Worm (Caenorhabditis elegans) whole organism, young adult: ENCODE results near the gene inpp-1.
A peak's percentile ranks its signal among the peaks of the same experiment; 100 is the strongest.

Source experiments
- C06A6.2 ChIP-seq: fragments of 200-800 bp; sonication (Bioruptor generic); conservative IDR thresholded peaks from 2 replicates; pipeline ENCODE4 v1.3.6; 2022; ENCODE audit warnings: missing genetic modification characterization, missing compliant biosample characterization
- C17E4.6 ChIP-seq: fragments of 200-800 bp; sonication (Bioruptor generic); IDR thresholded peaks from 2 replicates; pipeline ENCODE4 v1.3.6; 2022; ENCODE audit warnings: missing genetic modification reagents, missing genetic modification characterization, missing compliant biosample characterization
- F39B2.1 ChIP-seq: fragments of 200-800 bp; sonication (Bioruptor generic); IDR thresholded peaks from 2 replicates; pipeline ENCODE4 v1.3.6; 2022; ENCODE audit warnings: missing genetic modification reagents, missing genetic modification characterization, missing compliant biosample characterization
- F52B5.7 ChIP-seq: sonication (generic microtip); optimal IDR thresholded peaks from 2 replicates; lab custom pipeline; 2016; ENCODE audit warnings: mild to moderate bottlenecking, missing genetic modification characterization, missing compliant biosample characterization
- K11D2.4 ChIP-seq: fragments of 200-800 bp; sonication (Bioruptor generic); IDR thresholded peaks from 2 replicates; pipeline ENCODE4 v1.3.6; 2022; ENCODE audit warnings: missing genetic modification reagents, missing genetic modification characterization, missing compliant biosample characterization
- T26A5.8 ChIP-seq: sonication (generic microtip); optimal IDR thresholded peaks from 2 replicates; lab custom pipeline; 2016; ENCODE audit warnings: missing genetic modification characterization, missing compliant biosample characterization
- Y53F4B.3 ChIP-seq: fragments of 200-800 bp; sonication (Bioruptor generic); IDR thresholded peaks from 2 replicates; pipeline ENCODE4 v1.3.6; 2022; ENCODE audit warnings: missing genetic modification reagents, missing genetic modification characterization, missing compliant biosample characterization
- Y56A3A.18 ChIP-seq: fragments of 200-800 bp; sonication (Bioruptor generic); IDR thresholded peaks from 2 replicates; pipeline ENCODE4 v1.3.6; 2022; ENCODE audit warnings: missing genetic modification reagents, missing genetic modification characterization, missing compliant biosample characterization
- Y67H2A.10 ChIP-seq: fragments of 200-800 bp; sonication (Bioruptor generic); conservative IDR thresholded peaks from 2 replicates; pipeline ENCODE4 v1.3.6; 2022; ENCODE audit warnings: missing genetic modification reagents, missing genetic modification characterization, missing compliant biosample characterization
- Y79H2A.3 ChIP-seq: fragments of 200-800 bp; sonication (Bioruptor generic); conservative IDR thresholded peaks from 2 replicates; pipeline ENCODE4 v1.3.6; 2022; ENCODE audit warnings: missing genetic modification reagents, missing genetic modification characterization, missing compliant biosample characterization
- Y95B8A.8 ChIP-seq: fragments of 200-800 bp; sonication (Bioruptor generic); IDR thresholded peaks from 2 replicates; pipeline ENCODE4 v1.3.6; 2022; ENCODE audit warnings: missing genetic modification reagents, missing genetic modification characterization, missing compliant biosample characterization
- aptf-3 ChIP-seq: fragments of 200-800 bp; sonication (Bioruptor generic); IDR thresholded peaks from 2 replicates; pipeline ENCODE4 v1.3.6; 2022; ENCODE audit warnings: missing genetic modification characterization, missing compliant biosample characterization
- bed-1 ChIP-seq: fragments of 200-800 bp; sonication (Bioruptor generic); IDR thresholded peaks from 2 replicates; pipeline ENCODE4 v1.3.6; 2022; ENCODE audit warnings: missing genetic modification reagents, missing genetic modification characterization, missing compliant biosample characterization
- ceh-100 ChIP-seq: fragments of 200-800 bp; sonication (Bioruptor generic); IDR thresholded peaks from 2 replicates; pipeline ENCODE4 v1.3.6; 2022; ENCODE audit warnings: missing genetic modification reagents, missing genetic modification characterization, missing compliant biosample characterization
- ceh-58 ChIP-seq: fragments of 200-800 bp; sonication (Bioruptor generic); IDR thresholded peaks from 2 replicates; pipeline ENCODE4 v1.3.6; 2022; ENCODE audit warnings: missing genetic modification characterization, missing compliant biosample characterization
- ceh-79 ChIP-seq: sonication (generic microtip); optimal IDR thresholded peaks from 2 replicates; lab custom pipeline; 2017; ENCODE audit warnings: mild to moderate bottlenecking, missing genetic modification characterization, missing compliant biosample characterization
- ceh-91 ChIP-seq: fragments of 200-800 bp; sonication (Bioruptor generic); IDR thresholded peaks from 2 replicates; pipeline ENCODE4 v1.3.6; 2022; ENCODE audit warnings: missing genetic modification reagents, missing genetic modification characterization, missing compliant biosample characterization
- dpl-1 ChIP-seq: fragments of 150-350 bp; optimal IDR thresholded peaks from 2 replicates; lab custom pipeline; 2014; ENCODE audit warnings: missing biosample characterization, missing genetic modification reagents, missing genetic modification characterization
- ekl-4 ChIP-seq: fragments of 200-800 bp; sonication (Bioruptor generic); IDR thresholded peaks from 2 replicates; pipeline ENCODE4 v1.3.6; 2022; ENCODE audit warnings: missing genetic modification reagents, missing genetic modification characterization, missing compliant biosample characterization
- ets-4 ChIP-seq: fragments of 200-800 bp; sonication (Bioruptor generic); optimal IDR thresholded peaks from 2 replicates; lab custom pipeline; 2018; ENCODE audit warnings: mild to moderate bottlenecking, missing genetic modification characterization, missing compliant biosample characterization
- fkh-3 ChIP-seq: sonication (generic microtip); optimal IDR thresholded peaks from 2 replicates; lab custom pipeline; 2016; ENCODE audit warnings: mild to moderate bottlenecking, missing genetic modification characterization, missing compliant biosample characterization
- gei-17 ChIP-seq: fragments of 200-800 bp; sonication (Bioruptor generic); optimal IDR thresholded peaks from 2 replicates; lab custom pipeline; 2018; ENCODE audit warnings: mild to moderate bottlenecking, missing genetic modification characterization, missing compliant biosample characterization
- hlh-12 ChIP-seq: sonication (generic microtip); optimal IDR thresholded peaks from 2 replicates; lab custom pipeline; 2016; ENCODE audit warnings: missing genetic modification characterization, missing compliant biosample characterization
- hlh-26 ChIP-seq: fragments of 200-800 bp; sonication (Bioruptor generic); conservative IDR thresholded peaks from 2 replicates; pipeline ENCODE4 v1.3.6; 2022; ENCODE audit warnings: missing genetic modification reagents, missing genetic modification characterization, missing compliant biosample characterization
- hmg-1.2 ChIP-seq: fragments of 200-800 bp; sonication (Bioruptor generic); IDR thresholded peaks from 2 replicates; pipeline ENCODE4 v1.3.6; 2022; ENCODE audit warnings: missing genetic modification reagents, missing genetic modification characterization, missing compliant biosample characterization
- hmg-20 ChIP-seq: fragments of 200-800 bp; sonication (Bioruptor generic); IDR thresholded peaks from 2 replicates; pipeline ENCODE4 v1.3.6; 2022; ENCODE audit warnings: missing genetic modification reagents, missing genetic modification characterization, missing compliant biosample characterization
- lin-26 ChIP-seq: fragments of 200-800 bp; sonication (Bioruptor generic); IDR thresholded peaks from 2 replicates; pipeline ENCODE4 v1.3.6; 2022; ENCODE audit warnings: missing genetic modification reagents, missing genetic modification characterization, missing compliant biosample characterization
- lin-54 ChIP-seq: fragments of 200-800 bp; sonication (Bioruptor generic); optimal IDR thresholded peaks from 2 replicates; lab custom pipeline; 2018; ENCODE audit warnings: mild to moderate bottlenecking, missing genetic modification characterization, missing compliant biosample characterization
- lsl-1 ChIP-seq: fragments of 200-800 bp; sonication (Bioruptor generic); optimal IDR thresholded peaks from 2 replicates; lab custom pipeline; 2018; ENCODE audit warnings: mild to moderate bottlenecking, missing genetic modification characterization, moderate library complexity, missing compliant biosample characterization
- madf-10 ChIP-seq: sonication (generic microtip); optimal IDR thresholded peaks from 2 replicates; lab custom pipeline; 2016; ENCODE audit warnings: mild to moderate bottlenecking, missing genetic modification characterization, missing compliant biosample characterization
- madf-8 ChIP-seq: fragments of 200-800 bp; sonication (Bioruptor generic); conservative IDR thresholded peaks from 2 replicates; pipeline ENCODE4 v1.3.6; 2022; ENCODE audit warnings: missing genetic modification reagents, missing genetic modification characterization, missing compliant biosample characterization
- mel-28 ChIP-seq: sonication (generic microtip); optimal IDR thresholded peaks from 2 replicates; lab custom pipeline; 2016; ENCODE audit warnings: borderline replicate concordance, mild to moderate bottlenecking, missing genetic modification characterization, missing compliant biosample characterization
- mxl-1 ChIP-seq: sonication (generic microtip); optimal IDR thresholded peaks from 2 replicates; lab custom pipeline; 2016; ENCODE audit warnings: missing genetic modification characterization, missing compliant biosample characterization
- nfya-1 ChIP-seq: sonication (generic microtip); optimal IDR thresholded peaks from 2 replicates; lab custom pipeline; 2017; ENCODE audit warnings: antibody characterized with exemption, missing compliant biosample characterization, missing genetic modification characterization, borderline replicate concordance; ENCODE audit not compliant: insufficient read depth
- nfya-2 ChIP-seq: fragments of 200-800 bp; sonication (Bioruptor generic); IDR thresholded peaks from 2 replicates; pipeline ENCODE4 v1.3.6; 2022; ENCODE audit warnings: missing genetic modification reagents, missing genetic modification characterization, missing compliant biosample characterization
- nhr-120 ChIP-seq: fragments of 200-800 bp; sonication (Bioruptor generic); IDR thresholded peaks from 2 replicates; pipeline ENCODE4 v1.3.6; 2022; ENCODE audit warnings: missing genetic modification characterization, missing compliant biosample characterization
- nhr-179 ChIP-seq: sonication (generic microtip); optimal IDR thresholded peaks from 2 replicates; lab custom pipeline; 2016; ENCODE audit warnings: mild to moderate bottlenecking, missing genetic modification characterization, missing compliant biosample characterization
- nhr-27 ChIP-seq: fragments of 200-800 bp; sonication (Bioruptor generic); optimal IDR thresholded peaks from 2 replicates; lab custom pipeline; 2018; ENCODE audit warnings: mild to moderate bottlenecking, missing genetic modification characterization, moderate library complexity, missing compliant biosample characterization
- nhr-80 ChIP-seq: sonication (generic microtip); optimal IDR thresholded peaks from 2 replicates; lab custom pipeline; 2016; ENCODE audit warnings: missing genetic modification characterization, missing compliant biosample characterization
- nhr-90 ChIP-seq: sonication (generic microtip); optimal IDR thresholded peaks from 2 replicates; lab custom pipeline; 2016; ENCODE audit warnings: missing genotype, mild to moderate bottlenecking, missing genetic modification characterization, missing compliant biosample characterization
- pbrm-1 ChIP-seq: fragments of 200-800 bp; sonication (Bioruptor generic); IDR thresholded peaks from 2 replicates; pipeline ENCODE4 v1.3.6; 2022; ENCODE audit warnings: missing genetic modification reagents, missing genetic modification characterization, missing compliant biosample characterization
- rpc-1 ChIP-seq, 2 experiments: fragments of 150-350 bp in 1 of 2; sonication (generic microtip) in 1 of 2; optimal IDR thresholded peaks; 2 replicates each; lab custom pipeline; 2014 to 2018; ENCODE audit warnings: missing biosample characterization in 1 of 2, missing genetic modification characterization in 1 of 2, missing genetic modification reagents in 1 of 2, missing genotype in 1 of 2
- sdz-38 ChIP-seq: sonication (generic microtip); optimal IDR thresholded peaks from 2 replicates; lab custom pipeline; 2016; ENCODE audit warnings: missing genotype, missing genetic modification characterization, missing compliant biosample characterization
- sea-2 ChIP-seq: fragments of 200-800 bp; sonication (Bioruptor generic); IDR thresholded peaks from 2 replicates; pipeline ENCODE4 v1.3.6; 2022; ENCODE audit warnings: missing genetic modification characterization, missing compliant biosample characterization
- snpc-3.4 ChIP-seq: sonication (generic microtip); optimal IDR thresholded peaks from 2 replicates; lab custom pipeline; 2017; ENCODE audit warnings: missing genetic modification characterization, mild to moderate bottlenecking, missing compliant biosample characterization, antibody characterized with exemption, moderate library complexity, missing genotype, missing genetic modification reagents
- somi-1 ChIP-seq: fragments of 200-800 bp; sonication (Bioruptor generic); optimal IDR thresholded peaks from 2 replicates; lab custom pipeline; 2018; ENCODE audit warnings: mild to moderate bottlenecking, missing genetic modification characterization, missing compliant biosample characterization
- tlf-1 ChIP-seq: fragments of 200-800 bp; sonication (Bioruptor generic); optimal IDR thresholded peaks from 2 replicates; lab custom pipeline; 2018; ENCODE audit warnings: mild to moderate bottlenecking, missing genetic modification characterization, missing compliant biosample characterization
- unc-62 ChIP-seq: fragments of 150-350 bp; optimal IDR thresholded peaks from 2 replicates; lab custom pipeline; 2014; ENCODE audit warnings: missing biosample characterization, missing genetic modification reagents, missing genetic modification characterization
- zfh-2 ChIP-seq: fragments of 200-800 bp; sonication (Bioruptor generic); conservative IDR thresholded peaks from 2 replicates; pipeline ENCODE4 v1.3.6; 2022; ENCODE audit warnings: missing genetic modification reagents, missing genetic modification characterization, missing compliant biosample characterization
- zim-3 ChIP-seq: sonication (generic microtip); optimal IDR thresholded peaks from 2 replicates; lab custom pipeline; 2017; ENCODE audit warnings: mild to moderate bottlenecking, missing genetic modification characterization, moderate library complexity, missing compliant biosample characterization
- ztf-26 ChIP-seq: sonication (generic microtip); optimal IDR thresholded peaks from 2 replicates; lab custom pipeline; 2017; ENCODE audit warnings: missing genetic modification characterization, missing compliant biosample characterization

Gene inpp-1

ce11 chrIV:10766071-10766470 is 7.6 kb downstream of the inpp-1 start (continued):
- TF ChIP-seq fkh-3: no peak
- TF ChIP-seq ceh-79: no peak
- TF ChIP-seq lin-26: no peak
- TF ChIP-seq mxl-1 (tag; lab: Kevin White, UChicago): no peak
- TF ChIP-seq T26A5.8 (tag; lab: Kevin White, UChicago): no peak
- TF ChIP-seq C17E4.6 (GFP tag; lab: Robert Waterston, UW): no peak
- no peak for TF ChIP-seq nhr-120 (GFP tag; lab: Robert Waterston, UW)
- no peak for TF ChIP-seq nhr-27 (tag; lab: Kevin White, UChicago)
- TF ChIP-seq lin-54 (GFP tag; lab: Kevin White, UChicago): peak; percentile 33
- TF ChIP-seq hmg-1.2 (GFP tag; lab: Robert Waterston, UW): no peak
- TF ChIP-seq ekl-4 (GFP tag; lab: Robert Waterston, UW): no peak
- no peak for TF ChIP-seq hlh-26 (GFP tag; lab: Robert Waterston, UW)
- no peak for TF ChIP-seq ceh-100 (GFP tag; lab: Robert Waterston, UW)
- TF ChIP-seq F52B5.7 (tag; lab: Kevin White, UChicago): no peak
- no peak for TF ChIP-seq Y79H2A.3
- no peak for TF ChIP-seq Y67H2A.10 (GFP tag; lab: Robert Waterston, UW)
- TF ChIP-seq nhr-80 (tag; lab: Kevin White, UChicago): no peak
- no peak for TF ChIP-seq nfya-1 (tag; lab: Kevin White, UChicago)
- TF ChIP-seq nhr-90: no peak
- TF ChIP-seq ets-4: no peak
- TF ChIP-seq unc-62 (GFP tag; lab: Kevin White, UChicago): no peak
- TF ChIP-seq Y53F4B.3 (GFP tag; lab: Robert Waterston, UW): no peak
- no peak for TF ChIP-seq F39B2.1 (GFP tag; lab: Robert Waterston, UW)
- TF ChIP-seq gei-17 (GFP tag; lab: Kevin White, UChicago): no peak
- peak; percentile 31 for TF ChIP-seq dpl-1 (GFP tag; lab: Kevin White, UChicago)
- no peak for TF ChIP-seq aptf-3 (GFP tag; lab: Robert Waterston, UW)
- no peak for TF ChIP-seq zfh-2 (GFP tag; lab: Robert Waterston, UW)
- no peak for TF ChIP-seq ztf-26
- peak; percentile 84 for TF ChIP-seq madf-8 (GFP tag; lab: Robert Waterston, UW)
- no peak for TF ChIP-seq nfya-2 (GFP tag; lab: Robert Waterston, UW)
- TF ChIP-seq sdz-38: no peak
- TF ChIP-seq snpc-3.4 (tag; lab: Kevin White, UChicago): peak; percentile 40
- no peak for TF ChIP-seq nhr-179 (tag; lab: Kevin White, UChicago)
- no peak for TF ChIP-seq rpc-1 (optimal IDR thresholded peaks at IDR 0.05; lab: Kevin White, UChicago)
- no peak for TF ChIP-seq rpc-1 (tag; optimal IDR thresholded peaks at IDR 0.05; lab: Kevin White, UChicago)
- TF ChIP-seq pbrm-1: no peak
- TF ChIP-seq hmg-20: no peak
- TF ChIP-seq sea-2 (GFP tag; lab: Robert Waterston, UW): no peak
- no peak for TF ChIP-seq somi-1 (GFP tag; lab: Kevin White, UChicago)
- no peak for TF ChIP-seq hlh-12 (tag; lab: Kevin White, UChicago)
- TF ChIP-seq madf-10: no peak
- TF ChIP-seq tlf-1 (GFP tag; lab: Kevin White, UChicago): no peak
- TF ChIP-seq C06A6.2 (GFP tag; lab: Robert Waterston, UW): no peak
- peak; percentile 89 for TF ChIP-seq lsl-1 (GFP tag; lab: Kevin White, UChicago)
- no peak for TF ChIP-seq Y95B8A.8 (GFP tag; lab: Robert Waterston, UW)
- TF ChIP-seq K11D2.4 (GFP tag; lab: Robert Waterston, UW): no peak
- no peak for TF ChIP-seq ceh-58 (GFP tag; lab: Robert Waterston, UW)
- TF ChIP-seq ceh-91 (GFP tag; lab: Robert Waterston, UW): peak; percentile 29; the same call in 1 of the 2 replicates
- no peak for TF ChIP-seq mel-28 (tag; lab: Kevin White, UChicago)
- TF ChIP-seq Y56A3A.18: no peak
- no peak for TF ChIP-seq zim-3 (tag; lab: Kevin White, UChicago)
- TF ChIP-seq bed-1 (GFP tag; lab: Robert Waterston, UW): no peak
